Fruit fly (Drosophila melanogaster) whole organism, prepupa: ENCODE data around the gene hiw.
A peak's percentile ranks its signal among the peaks of the same experiment; 100 is the strongest.

Experiments
- CG10631 ChIP-seq: fragments of 200-800 bp; sonication (Bioruptor generic); optimal IDR thresholded peaks from 2 replicates; lab custom pipeline; 2016; ENCODE audit warnings: missing biosample characterization, missing genetic modification characterization
- CG11762 ChIP-seq: fragments of 200-800 bp; sonication (Bioruptor generic); optimal IDR thresholded peaks from 3 replicates; lab custom pipeline; 2016; ENCODE audit warnings: missing biosample characterization, missing genetic modification characterization; ENCODE audit not compliant: insufficient read depth
- CG4318 ChIP-seq: fragments of 200-800 bp; sonication (Bioruptor generic); optimal IDR thresholded peaks from 3 replicates; lab custom pipeline; 2017; ENCODE audit warnings: missing biosample characterization, mild to moderate bottlenecking, missing genetic modification characterization
- Gug ChIP-seq: fragments of 200-800 bp; sonication (Bioruptor generic); IDR thresholded peaks from 2 replicates; pipeline ENCODE4 v1.3.6; 2022; ENCODE audit warnings: missing biosample characterization, missing genetic modification characterization
- acj6 ChIP-seq: fragments of 200-800 bp; sonication (Bioruptor generic); optimal IDR thresholded peaks from 3 replicates; lab custom pipeline; 2016; ENCODE audit warnings: missing biosample characterization, missing genetic modification characterization
- cyc ChIP-seq: fragments of 200-800 bp; sonication (Bioruptor generic); optimal IDR thresholded peaks from 3 replicates; lab custom pipeline; 2016; ENCODE audit warnings: missing biosample characterization, missing genetic modification characterization

DNA sequence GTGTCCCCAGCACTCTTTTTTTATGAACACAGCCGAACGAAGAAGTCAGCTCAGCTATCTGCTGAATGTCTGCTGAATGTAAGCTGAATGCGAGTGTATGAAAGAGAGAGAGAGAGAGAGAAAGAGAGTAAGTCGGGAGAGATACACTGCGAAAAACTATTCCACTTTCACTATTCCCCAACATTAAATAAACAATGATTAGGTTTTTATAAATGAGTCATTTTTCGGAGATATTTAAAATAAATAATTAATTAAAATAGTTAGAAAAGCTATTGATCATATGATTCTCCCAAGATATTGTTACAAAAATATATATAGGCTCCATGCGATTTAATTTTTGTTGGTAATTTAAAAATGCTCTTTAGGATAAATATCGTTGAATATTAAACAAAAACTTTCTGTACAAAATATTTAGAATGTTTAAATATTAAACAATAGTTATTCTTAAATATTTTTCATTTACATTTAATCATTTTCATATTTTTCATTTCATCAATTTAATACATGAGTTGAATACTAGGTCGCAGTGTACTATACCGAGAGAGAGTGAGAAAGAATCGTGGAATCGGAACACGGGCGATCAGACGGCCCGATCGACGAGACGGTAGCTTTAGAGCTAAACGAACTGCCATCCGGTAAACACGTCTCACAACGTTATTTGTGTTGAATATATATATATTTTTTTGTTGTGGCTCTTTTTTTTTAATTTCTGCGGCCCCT lies 39.2 kb downstream of the hiw start, which contains the start of gene be:
- peak; percentile 57 for TF ChIP-seq CG11762 (GFP tag; lab: Kevin White, UChicago)
- TF ChIP-seq CG10631 (GFP tag; lab: Kevin White, UChicago) = peak; percentile 70
- TF ChIP-seq Gug (GFP tag; lab: Robert Waterston, UW) = peak; percentile 36; the same call in 1 of the 2 replicates
- TF ChIP-seq CG4318 (GFP tag; lab: Kevin White, UChicago) = peak; percentile 29
- TF ChIP-seq acj6 = peak; percentile 14
- peak; percentile 11 for TF ChIP-seq cyc (GFP tag; lab: Kevin White, UChicago)
